Fruit fly (Drosophila melanogaster) whole organism, adult: Measurements from ENCODE around the gene Cdc50.

ENCODE experiments used
- CG11617 ChIP-seq: fragments of 200-800 bp; sonication (Bioruptor generic); optimal IDR thresholded peaks from 2 replicates; lab custom pipeline; 2017; ENCODE audit warnings: mild to moderate bottlenecking, missing biosample characterization, missing genetic modification reagents, missing genetic modification characterization
- CG12768 ChIP-seq: fragments of 200-800 bp; sonication (Bioruptor generic); optimal IDR thresholded peaks from 2 replicates; lab custom pipeline; 2017; ENCODE audit warnings: missing biosample characterization, missing genetic modification characterization, mild to moderate bottlenecking, moderate library complexity, missing genetic modification reagents
- CG14711 ChIP-seq: fragments of 200-800 bp; sonication (Bioruptor generic); optimal IDR thresholded peaks from 2 replicates; lab custom pipeline; 2018; ENCODE audit warnings: missing biosample characterization, mild to moderate bottlenecking, missing genetic modification characterization, moderate library complexity
- CG1620 ChIP-seq: fragments of 200-800 bp; sonication (Bioruptor generic); optimal IDR thresholded peaks from 2 replicates; lab custom pipeline; 2016; ENCODE audit warnings: missing biosample characterization, missing genetic modification characterization
- CG33017 ChIP-seq: fragments of 200-800 bp; sonication (Bioruptor generic); optimal IDR thresholded peaks from 2 replicates; lab custom pipeline; 2018; ENCODE audit warnings: missing biosample characterization, mild to moderate bottlenecking, missing genetic modification characterization, moderate library complexity
- CG5204 ChIP-seq: fragments of 200-800 bp; sonication (Bioruptor generic); optimal IDR thresholded peaks from 2 replicates; lab custom pipeline; 2016; ENCODE audit warnings: missing biosample characterization, missing genetic modification characterization
- CG7045 ChIP-seq: fragments of 200-800 bp; sonication (Bioruptor generic); optimal IDR thresholded peaks from 2 replicates; lab custom pipeline; 2017; ENCODE audit warnings: missing biosample characterization, mild to moderate bottlenecking, missing genetic modification characterization
- CG7101 ChIP-seq: fragments of 200-800 bp; sonication (Bioruptor generic); optimal IDR thresholded peaks from 2 replicates; lab custom pipeline; 2018; ENCODE audit warnings: missing biosample characterization, mild to moderate bottlenecking, missing genetic modification characterization, moderate library complexity
- Clk ChIP-seq: fragments of 200-800 bp; sonication (Bioruptor generic); optimal IDR thresholded peaks from 2 replicates; lab custom pipeline; 2017; ENCODE audit warnings: missing biosample characterization, missing genetic modification characterization
- Crg-1 ChIP-seq: fragments of 200-800 bp; sonication (Bioruptor generic); optimal IDR thresholded peaks from 2 replicates; lab custom pipeline; 2016; ENCODE audit warnings: missing biosample characterization, missing genetic modification characterization
- Hr96 ChIP-seq: fragments of 200-800 bp; sonication (Bioruptor generic); optimal IDR thresholded peaks from 2 replicates; lab custom pipeline; 2016; ENCODE audit warnings: missing biosample characterization, missing genetic modification characterization
- Mnt ChIP-seq: fragments of 200-800 bp; sonication (Bioruptor generic); optimal IDR thresholded peaks from 2 replicates; lab custom pipeline; 2016; ENCODE audit warnings: missing biosample characterization, mild to moderate bottlenecking, missing genetic modification characterization
- bab1 ChIP-seq: fragments of 200-800 bp; sonication (Bioruptor generic); optimal IDR thresholded peaks from 3 replicates; lab custom pipeline; 2019; ENCODE audit warnings: missing biosample characterization, mild to moderate bottlenecking, missing genetic modification characterization, moderate library complexity
- cic ChIP-seq: fragments of 200-800 bp; sonication (Bioruptor generic); optimal IDR thresholded peaks from 2 replicates; lab custom pipeline; 2017; ENCODE audit warnings: missing biosample characterization, mild to moderate bottlenecking, missing genetic modification characterization, moderate library complexity
- cnc ChIP-seq, 2 experiments: fragments of >200 bp; optimal IDR thresholded peaks; 2 replicates each; lab custom pipeline; 2017
- kay ChIP-seq: fragments of 200-800 bp; sonication (Bioruptor generic); peaks from one replicate; lab custom pipeline; 2016; ENCODE audit warnings: missing biosample characterization, missing genetic modification characterization, borderline replicate concordance
- ovo ChIP-seq: fragments of 200-800 bp; sonication (Bioruptor generic); optimal IDR thresholded peaks from 2 replicates; lab custom pipeline; 2016; ENCODE audit warnings: missing biosample characterization, missing genetic modification characterization
- pad ChIP-seq: fragments of 200-800 bp; sonication (Bioruptor generic); optimal IDR thresholded peaks from 3 replicates; lab custom pipeline; 2017; ENCODE audit warnings: missing biosample characterization, missing genetic modification characterization, mild to moderate bottlenecking, moderate library complexity, missing genetic modification reagents
- tj ChIP-seq: fragments of 200-800 bp; sonication (Bioruptor generic); optimal IDR thresholded peaks from 3 replicates; lab custom pipeline; 2017; ENCODE audit warnings: missing biosample characterization, mild to moderate bottlenecking, missing genetic modification characterization, moderate library complexity
- toe ChIP-seq: fragments of 200-800 bp; sonication (Bioruptor generic); optimal IDR thresholded peaks from 2 replicates; lab custom pipeline; 2016; ENCODE audit warnings: missing biosample characterization, missing genetic modification characterization

The Cdc50 gene

DNA sequence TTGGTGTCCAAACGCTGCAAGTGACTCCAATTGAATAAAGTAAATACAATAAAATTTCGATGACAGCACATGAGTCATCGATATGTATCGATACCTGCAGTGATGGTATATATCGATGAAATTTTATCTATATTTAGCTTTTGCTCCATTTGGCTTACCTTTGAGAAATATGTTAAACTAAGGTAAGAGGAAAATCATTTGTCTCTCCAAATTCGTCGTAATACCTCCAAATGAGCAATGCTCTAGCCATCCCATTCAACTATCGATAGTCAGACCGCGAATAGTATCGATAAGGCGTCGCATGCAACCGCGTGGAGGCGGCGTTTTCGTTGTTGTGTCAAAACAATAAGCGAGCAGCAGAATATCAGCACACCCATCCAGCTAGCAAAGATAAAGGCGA lies at the start of gene Cdc50, which contains the start of gene rngo:
Cdc50 (minus strand) TSS at position 52 of the 400 bp plus-strand sequence.
rngo (plus strand) TSS at position 189 of the 400 bp plus-strand sequence.
- TF ChIP-seq CG33017 (tag; lab: Kevin White, UChicago) (peak; percentile 4), kay (no peak), pad (peak; percentile 54), bab1 (GFP tag; lab: Kevin White, UChicago) (peak; percentile 70), Hr96 (GFP tag; lab: Kevin White, UChicago) (no peak), CG1620 (GFP tag; lab: Kevin White, UChicago) (peak; percentile 28), toe (GFP tag; lab: Kevin White, UChicago) (no peak), CG14711 (tag; lab: Kevin White, UChicago) (peak; percentile 43), cic (peak; percentile 16), tj (GFP tag; lab: Kevin White, UChicago) (peak; percentile 53), Mnt (peak; percentile 85), CG5204 (GFP tag; lab: Kevin White, UChicago) (no peak), Crg-1 (GFP tag; lab: Kevin White, UChicago) (peak; percentile 68), CG7101 (tag; lab: Kevin White, UChicago) (peak; percentile 51), CG11617 (GFP tag; lab: Kevin White, UChicago) (peak; percentile 59)

DNA sequence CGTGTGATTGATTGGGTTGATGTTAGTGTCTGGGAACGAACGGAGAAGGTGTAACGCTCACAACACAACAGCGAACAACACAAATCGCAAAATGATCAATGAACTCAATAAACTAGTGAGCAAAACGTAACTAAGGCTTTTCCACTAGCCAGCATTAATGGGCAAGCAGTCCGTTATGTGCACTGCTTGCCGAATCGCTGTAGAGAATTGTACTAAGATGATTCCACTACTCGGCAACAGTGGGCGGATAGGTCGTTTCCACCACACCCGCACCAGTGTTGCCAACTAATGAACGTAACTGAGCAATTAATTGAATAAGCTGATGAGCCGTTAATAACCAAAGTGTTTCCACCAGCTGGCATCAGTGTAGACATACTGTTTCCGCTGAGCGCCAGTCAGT lies 43.4 kb upstream of the Cdc50 start:
- TF ChIP-seq kay (no peak), Mnt (no peak), CG12768 (GFP tag; lab: Kevin White, UChicago) (no peak), pad (no peak), CG33017 (tag; lab: Kevin White, UChicago) (no peak), tj (GFP tag; lab: Kevin White, UChicago) (no peak), CG7045 (GFP tag; lab: Kevin White, UChicago) (no peak)

- TF ChIP-seq kay (peak; percentile 60), cic (no peak), CG1620 (GFP tag; lab: Kevin White, UChicago) (no peak)
These were observed 17.5 kb upstream of the Cdc50 start for dm6 chrX:16458551-16458950.

- TF ChIP-seq Crg-1 (GFP tag; lab: Kevin White, UChicago) (no peak), kay (no peak)
These were observed 15.5 kb upstream of the Cdc50 start for dm6 chrX:16456582-16456981.

DNA sequence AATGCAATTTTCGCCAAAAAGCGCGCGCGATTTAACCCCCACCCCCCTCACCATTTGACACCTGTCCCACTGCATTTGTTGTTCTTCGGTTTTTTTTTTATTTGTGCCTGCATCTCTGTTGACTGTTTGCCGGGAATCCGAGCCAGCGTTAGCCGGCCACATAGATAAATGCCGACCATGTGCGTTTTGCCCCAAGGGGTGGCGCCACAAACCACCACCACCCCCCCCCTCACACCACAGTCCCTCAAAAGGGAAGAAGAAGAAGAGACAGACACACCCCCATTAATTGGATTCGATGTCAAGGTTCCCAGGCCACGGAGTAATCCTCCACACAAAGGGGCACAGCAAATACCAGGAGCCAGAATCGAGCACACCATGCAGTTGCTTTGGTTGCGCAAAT lies 8.2 kb upstream of the Cdc50 start:
- TF ChIP-seq CG33017 (tag; lab: Kevin White, UChicago): no peak
- peak; percentile 55 for TF ChIP-seq tj (GFP tag; lab: Kevin White, UChicago)

DNA sequence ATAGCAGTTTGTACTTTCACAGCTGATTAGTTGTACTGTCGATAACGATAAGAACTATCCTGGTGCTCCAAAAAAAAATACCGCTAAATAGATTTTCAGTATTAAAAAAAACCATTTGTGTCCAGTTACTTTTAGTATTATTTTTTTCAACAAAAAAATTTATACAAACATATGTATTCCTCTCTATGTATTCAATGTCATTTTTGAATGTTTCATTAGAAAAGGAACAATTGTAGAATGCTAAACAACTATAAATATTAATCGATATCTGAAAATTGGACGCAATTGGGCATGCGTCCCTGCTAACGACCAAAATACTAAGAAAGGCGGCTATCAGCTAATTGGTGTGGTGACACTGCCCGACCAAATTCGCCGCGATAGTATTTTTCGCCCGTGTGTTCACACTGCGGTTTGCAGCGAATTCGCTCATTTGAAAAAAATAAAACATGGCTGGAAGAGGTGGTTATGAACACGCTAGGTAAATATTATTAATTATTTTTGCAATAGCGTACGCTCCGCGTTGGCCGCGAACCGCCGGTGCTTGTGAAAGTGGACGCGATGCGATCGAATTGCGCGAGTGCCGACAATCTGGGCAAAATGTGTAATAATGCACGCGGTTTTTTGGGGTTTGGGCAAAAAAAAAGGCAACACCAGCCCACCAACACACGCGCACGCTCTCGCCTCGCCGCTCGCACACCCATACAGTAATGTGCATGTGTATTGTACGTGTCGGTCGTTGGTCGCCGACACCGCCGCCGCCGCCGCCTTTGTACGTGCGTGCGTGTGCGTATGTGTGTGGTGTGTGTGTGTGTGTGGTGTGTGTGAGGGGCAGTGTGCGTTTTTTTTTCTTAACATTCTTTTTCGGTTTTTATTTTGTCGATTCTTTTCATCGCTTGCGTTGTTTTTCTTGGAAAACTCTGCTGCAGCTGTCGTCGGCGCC lies 7.4 kb upstream of the Cdc50 start, which contains the start of the genes CG34015 and eIF4H1:
CG34015 (minus strand) TSS at position 51 of the 940 bp plus-strand sequence.
eIF4H1 (plus strand) TSS at position 414 of the 940 bp plus-strand sequence.
- TF ChIP-seq bab1 (GFP tag; lab: Kevin White, UChicago): no peak
- TF ChIP-seq CG11617 (GFP tag; lab: Kevin White, UChicago): peak; percentile 52
- TF ChIP-seq cic: peak; percentile 59
- TF ChIP-seq cnc (optimal IDR thresholded peaks at IDR 0.05; lab: Kevin White, UChicago): no peak
- TF ChIP-seq CG7101 (tag; lab: Kevin White, UChicago): peak; percentile 27
- peak; percentile 92 for TF ChIP-seq Mnt
- TF ChIP-seq Hr96 (GFP tag; lab: Kevin White, UChicago): no peak
- peak; percentile 76 for TF ChIP-seq tj (GFP tag; lab: Kevin White, UChicago)
- TF ChIP-seq toe (GFP tag; lab: Kevin White, UChicago): no peak
- peak; percentile 12 for TF ChIP-seq Crg-1 (GFP tag; lab: Kevin White, UChicago)
- TF ChIP-seq pad: peak; percentile 84
- no peak for TF ChIP-seq CG33017 (tag; lab: Kevin White, UChicago)
- no peak for TF ChIP-seq CG5204 (GFP tag; lab: Kevin White, UChicago)
- peak; percentile 44 for TF ChIP-seq CG12768 (GFP tag; lab: Kevin White, UChicago)
- no peak for TF ChIP-seq ovo (GFP tag; lab: Kevin White, UChicago)
- TF ChIP-seq CG14711 (tag; lab: Kevin White, UChicago): no peak
- peak; percentile 2 for TF ChIP-seq CG1620 (GFP tag; lab: Kevin White, UChicago)
- no peak for TF ChIP-seq CG7045 (GFP tag; lab: Kevin White, UChicago)

dm6 chrX:16446769-16447168 lies 5.7 kb upstream of the Cdc50 start, which contains the start of gene eIF2alpha:
Gene eIF2alpha (minus strand): TSS chrX:16446993.
- TF ChIP-seq CG7101 (tag; lab: Kevin White, UChicago) (peak; percentile 10), CG1620 (GFP tag; lab: Kevin White, UChicago) (peak; percentile 1), tj (GFP tag; lab: Kevin White, UChicago) (peak; percentile 52), bab1 (GFP tag; lab: Kevin White, UChicago) (peak; percentile 64), cic (no peak), CG7045 (GFP tag; lab: Kevin White, UChicago) (no peak), CG11617 (GFP tag; lab: Kevin White, UChicago) (no peak), CG12768 (GFP tag; lab: Kevin White, UChicago) (no peak), CG14711 (tag; lab: Kevin White, UChicago) (no peak), Hr96 (GFP tag; lab: Kevin White, UChicago) (no peak), cnc (optimal IDR thresholded peaks at IDR 0.05; lab: Kevin White, UChicago) (no peak), Crg-1 (GFP tag; lab: Kevin White, UChicago) (peak; percentile 17), kay (no peak), CG33017 (tag; lab: Kevin White, UChicago) (no peak), ovo (GFP tag; lab: Kevin White, UChicago) (no peak), Mnt (peak; percentile 85), toe (GFP tag; lab: Kevin White, UChicago) (no peak), pad (peak; percentile 50), CG5204 (GFP tag; lab: Kevin White, UChicago) (no peak), Clk (GFP tag; lab: Kevin White, UChicago) (no peak)
